Worm (Caenorhabditis elegans) whole organism, L3 larva: ENCODE data around the gene mrp-4.

Experiments
- R02D3.7 ChIP-seq: fragments of 150-350 bp; optimal IDR thresholded peaks from 2 replicates; lab custom pipeline; 2014; ENCODE audit warnings: missing biosample characterization, missing genetic modification characterization
- ZK546.5 ChIP-seq: sonication (generic microtip); optimal IDR thresholded peaks from 2 replicates; lab custom pipeline; 2017; ENCODE audit warnings: missing biosample characterization, missing genetic modification characterization
- aly-2 ChIP-seq: fragments of 150-350 bp; optimal IDR thresholded peaks from 2 replicates; lab custom pipeline; 2014; ENCODE audit warnings: missing biosample characterization, missing genetic modification characterization
- ama-1 ChIP-seq: fragments of 150-350 bp; optimal IDR thresholded peaks from 2 replicates; lab custom pipeline; 2018
- ceh-9 ChIP-seq: sonication (generic microtip); optimal IDR thresholded peaks from 2 replicates; lab custom pipeline; 2018; ENCODE audit warnings: missing biosample characterization, missing genetic modification characterization
- egl-27 ChIP-seq: sonication (generic microtip); optimal IDR thresholded peaks from 4 replicates; lab custom pipeline; 2017; ENCODE audit warnings: missing biosample characterization, missing genetic modification reagents, missing genetic modification characterization
- egl-5 ChIP-seq: fragments of 150-350 bp; optimal IDR thresholded peaks from 2 replicates; lab custom pipeline; 2017; ENCODE audit warnings: missing biosample characterization, missing genetic modification reagents, missing genetic modification characterization, inconsistent platforms
- elt-1 ChIP-seq: fragments of 150-350 bp; optimal IDR thresholded peaks from 2 replicates; lab custom pipeline; 2014; ENCODE audit warnings: missing biosample characterization, missing genetic modification characterization
- elt-2 ChIP-seq: sonication (generic microtip); optimal IDR thresholded peaks from 2 replicates; lab custom pipeline; 2016; ENCODE audit warnings: missing genetic modification reagents, mild to moderate bottlenecking, missing genetic modification characterization, missing compliant biosample characterization
- elt-3 ChIP-seq, 3 experiments: fragments of 150-350 bp in 1 of 3; sonication (generic microtip) in 2 of 3; optimal IDR thresholded peaks; 2 replicates in 2 of 3; 4 replicates in 1 of 3; lab custom pipeline; 2014 to 2017; ENCODE audit warnings: missing biosample characterization in 3 of 3, missing genetic modification characterization in 3 of 3
- fkh-10 ChIP-seq: sonication (generic microtip); optimal IDR thresholded peaks from 2 replicates; lab custom pipeline; 2017; ENCODE audit warnings: missing biosample characterization, missing genetic modification reagents, missing genetic modification characterization
- fos-1 ChIP-seq: fragments of 150-350 bp; optimal IDR thresholded peaks from 2 replicates; lab custom pipeline; 2014; ENCODE audit warnings: missing biosample characterization, missing genetic modification characterization
- jun-1 ChIP-seq: fragments of 150-350 bp; optimal IDR thresholded peaks from 2 replicates; lab custom pipeline; 2014; ENCODE audit warnings: missing biosample characterization, missing genetic modification reagents, missing genetic modification characterization
- lin-15B ChIP-seq: fragments of 150-350 bp; optimal IDR thresholded peaks from 2 replicates; lab custom pipeline; 2014; ENCODE audit warnings: missing biosample characterization, missing genetic modification characterization
- lsy-12 ChIP-seq: sonication (generic microtip); optimal IDR thresholded peaks from 2 replicates; lab custom pipeline; 2016; ENCODE audit warnings: mild to moderate bottlenecking, missing genetic modification characterization, missing compliant biosample characterization
- mdl-1 ChIP-seq: fragments of 150-350 bp; optimal IDR thresholded peaks from 2 replicates; lab custom pipeline; 2014; ENCODE audit warnings: missing biosample characterization, missing genetic modification characterization
- nhr-23 ChIP-seq: fragments of 150-350 bp; optimal IDR thresholded peaks from 2 replicates; lab custom pipeline; 2014; ENCODE audit warnings: missing biosample characterization, missing genetic modification reagents, missing genetic modification characterization
- nhr-237 ChIP-seq: fragments of 150-350 bp; optimal IDR thresholded peaks from 2 replicates; lab custom pipeline; 2014; ENCODE audit warnings: missing biosample characterization, missing genetic modification characterization
- nhr-25 ChIP-seq: sonication (generic microtip); optimal IDR thresholded peaks from 2 replicates; lab custom pipeline; 2017; ENCODE audit warnings: missing biosample characterization, missing genetic modification characterization
- nhr-28 ChIP-seq: fragments of 150-350 bp; optimal IDR thresholded peaks from 2 replicates; lab custom pipeline; 2014; ENCODE audit warnings: missing biosample characterization, missing genetic modification characterization
- nhr-43 ChIP-seq: sonication (generic microtip); optimal IDR thresholded peaks from 2 replicates; lab custom pipeline; 2016; ENCODE audit warnings: mild to moderate bottlenecking, missing genetic modification characterization, missing compliant biosample characterization; ENCODE audit not compliant: poor library complexity, severe bottlenecking
- nhr-76 ChIP-seq: fragments of 150-350 bp; sonication (generic microtip); optimal IDR thresholded peaks from 5 replicates; lab custom pipeline; 2014; ENCODE audit warnings: missing biosample characterization, missing genetic modification characterization
- nhr-77 ChIP-seq: fragments of 150-350 bp; optimal IDR thresholded peaks from 2 replicates; lab custom pipeline; 2014; ENCODE audit warnings: missing biosample characterization, missing genetic modification characterization
- pha-4 ChIP-seq: fragments of 150-350 bp; optimal IDR thresholded peaks from 2 replicates; lab custom pipeline; 2014; ENCODE audit warnings: missing biosample characterization, missing genetic modification reagents, missing genetic modification characterization
- pqm-1 ChIP-seq: fragments of 150-350 bp; optimal IDR thresholded peaks from 2 replicates; lab custom pipeline; 2017; ENCODE audit warnings: missing biosample characterization, missing genetic modification characterization, inconsistent platforms
- snpc-4 ChIP-seq: fragments of 150-350 bp; optimal IDR thresholded peaks from 2 replicates; lab custom pipeline; 2014; ENCODE audit warnings: missing biosample characterization, missing genetic modification characterization
- unc-39 ChIP-seq: sonication (generic microtip); optimal IDR thresholded peaks from 4 replicates; lab custom pipeline; 2017; ENCODE audit warnings: missing biosample characterization, missing genetic modification characterization
- ztf-11 ChIP-seq: fragments of 150-350 bp; optimal IDR thresholded peaks from 2 replicates; lab custom pipeline; 2014; ENCODE audit warnings: missing biosample characterization, missing genetic modification characterization

The mrp-4 gene

ce11 chrX:9932226-9932773 lies 48.2 kb downstream of the mrp-4 start, which contains the start of gene tsp-21 (continued):
- peak; percentile 64 for TF ChIP-seq lsy-12
- TF ChIP-seq nhr-23 (tag; lab: Kevin White, UChicago) = peak; percentile 85
- TF ChIP-seq jun-1 = peak; percentile 72
- TF ChIP-seq egl-27 (tag; lab: Kevin White, UChicago) = peak; percentile 84
- TF ChIP-seq nhr-77 (tag; lab: Kevin White, UChicago) = no peak
- TF ChIP-seq egl-5 (tag; lab: Kevin White, UChicago) = peak; percentile 39
- no peak for TF ChIP-seq aly-2
- TF ChIP-seq mdl-1 (tag; lab: Kevin White, UChicago) = no peak
- no peak for TF ChIP-seq R02D3.7 (tag; lab: Kevin White, UChicago)
- no peak for TF ChIP-seq nhr-237 (tag; lab: Kevin White, UChicago)
- peak; percentile 59 for TF ChIP-seq fos-1 (tag; lab: Kevin White, UChicago)
- no peak for TF ChIP-seq nhr-76
- no peak for TF ChIP-seq nhr-28 (tag; lab: Kevin White, UChicago)
- peak; percentile 61 for TF ChIP-seq snpc-4
- TF ChIP-seq ztf-11 = no peak
- peak; percentile 41 for TF ChIP-seq elt-1 (tag; lab: Kevin White, UChicago)
- TF ChIP-seq, all 47 proteins: peak for 23

ce11 chrX:9933291-9934008 lies 49.4 kb downstream of the mrp-4 start:
- peak; percentile 33 for TF ChIP-seq ama-1 (lab: Kevin White, UChicago)
- TF ChIP-seq pha-4 (tag; lab: Kevin White, UChicago) = no peak
- TF ChIP-seq, all 47 proteins: peak for 1

DNA sequence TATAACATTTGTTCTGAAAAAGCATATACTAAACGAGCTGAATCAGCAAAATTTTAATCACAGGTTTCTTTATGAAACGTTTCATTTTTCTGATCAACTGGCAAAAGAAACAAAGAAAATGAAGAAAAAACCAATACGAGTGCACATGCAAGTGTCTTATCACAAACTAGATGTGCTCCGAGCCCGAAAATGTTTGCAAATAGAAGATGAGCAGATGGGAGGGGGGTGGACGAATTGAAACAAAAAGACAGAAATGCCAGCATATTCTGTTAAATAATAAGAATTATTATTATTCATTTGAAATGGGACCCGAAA lies 49.9 kb downstream of the mrp-4 start:
- TF ChIP-seq pqm-1 (tag; lab: Kevin White, UChicago) (peak; percentile 52), elt-3 (tag; optimal IDR thresholded peaks at IDR 0.05; lab: Kevin White, UChicago) (no peak), elt-2 (tag; lab: Kevin White, UChicago) (peak; percentile 67), ZK546.5 (tag; lab: Kevin White, UChicago) (no peak), fkh-10 (GFP tag; lab: Kevin White, UChicago) (no peak), pha-4 (tag; lab: Kevin White, UChicago) (peak; percentile 23), ceh-9 (no peak), unc-39 (tag; lab: Kevin White, UChicago) (no peak), lin-15B (tag; lab: Kevin White, UChicago) (no peak)

DNA sequence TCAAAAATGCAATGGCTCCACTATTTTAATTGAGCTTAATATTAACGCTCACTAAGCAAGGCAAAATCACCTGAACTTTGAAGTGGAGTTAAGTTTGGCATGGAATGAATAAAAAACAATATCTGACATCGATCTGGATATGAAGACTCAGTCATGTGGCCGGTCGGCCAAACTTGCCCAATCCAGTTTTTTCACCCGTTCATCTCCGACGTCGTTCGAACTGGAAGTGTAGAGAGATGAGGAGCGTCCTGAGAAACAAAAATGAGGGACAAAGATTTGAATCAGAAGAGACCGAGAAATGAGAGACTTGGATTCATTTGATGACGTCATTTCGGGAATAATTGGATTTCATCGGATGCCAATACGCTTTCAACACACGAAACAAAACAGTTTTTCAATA lies 54.0 kb downstream of the mrp-4 start:
- peak; percentile 20 for TF ChIP-seq nhr-43 (tag; lab: Kevin White, UChicago)
- TF ChIP-seq jun-1 = no peak
- TF ChIP-seq nhr-25 (tag; lab: Kevin White, UChicago) = peak; percentile 73
- no peak for TF ChIP-seq elt-3 (tag; optimal IDR thresholded peaks at IDR 0.05; lab: Kevin White, UChicago)
- peak; percentile 34 for TF ChIP-seq nhr-23 (tag; lab: Kevin White, UChicago)
- peak; percentile 45 for TF ChIP-seq egl-5 (tag; lab: Kevin White, UChicago)

ce11 chrX:9938537-9938936 lies 54.5 kb downstream of the mrp-4 start, which contains the start of the genes C17G1.5 and C17G1.14:
C17G1.5 (plus strand) TSS chrX:9938802.
C17G1.14 (plus strand) TSS chrX:9938813.
- TF ChIP-seq elt-1 (tag; lab: Kevin White, UChicago) (no peak), pha-4 (tag; lab: Kevin White, UChicago) (peak; percentile 7), elt-2 (tag; lab: Kevin White, UChicago) (peak; percentile 2)
